Worm (Caenorhabditis elegans): ENCODE results near the gene C17C3.24.

- TF ChIP-seq nfyb-1 (GFP tag; IDR thresholded peaks at IDR 0.05): no peak
- TF ChIP-seq T07F8.4 (tag; optimal IDR thresholded peaks at IDR 0.05): no peak
- no peak for TF ChIP-seq Y79H2A.3 (GFP tag; conservative IDR thresholded peaks at IDR 0.05)
- no peak for TF ChIP-seq F39B2.1 (GFP tag; IDR thresholded peaks at IDR 0.05)
- TF ChIP-seq dpl-1 (GFP tag; optimal IDR thresholded peaks at IDR 0.05): no peak
- no peak for TF ChIP-seq C17E4.6 (GFP tag; IDR thresholded peaks at IDR 0.05)
- no peak for TF ChIP-seq let-526 (GFP tag; IDR thresholded peaks at IDR 0.05)
- no peak for TF ChIP-seq ztf-18 (tag; optimal IDR thresholded peaks at IDR 0.05)
- no peak for TF ChIP-seq madf-3 (GFP tag; IDR thresholded peaks at IDR 0.05)
These were observed 18.9 kb downstream of the C17C3.24 start, which contains the start of gene ZK177.11 for ce11 chrII:5522637-5523036.

All from whole organism, young adult.